Fruit fly (Drosophila melanogaster): ENCODE data around the gene D19A.

D19A gene

dm6 chr3L:6220187-6220586 is 31.3 kb upstream of the D19A start, which contains the start of gene CG33946 (continued):
- TF ChIP-seq ab (GFP tag; optimal IDR thresholded peaks at IDR 0.05) (no peak), pan (optimal IDR thresholded peaks at IDR 0.05) (no peak), pan (GFP tag; optimal IDR thresholded peaks at IDR 0.05 in 1 of 2, IDR thresholded peaks at IDR 0.05 in 1 of 2) (peak in 1 of 2 experiments; percentile 55), CG18262 (tag; optimal IDR thresholded peaks at IDR 0.05) (peak; percentile 10), CG11695 (GFP tag; IDR thresholded peaks at IDR 0.05) (0 out of 3 replicates have a peak, but pooled peaks have one; percentile 36), CG34422 (GFP tag; IDR thresholded peaks at IDR 0.05) (peak; percentile 35; the same call in 1 of the 3 replicates), slbo (GFP tag; IDR thresholded peaks at IDR 0.05) (peak; percentile 51), CG10147 (GFP tag; optimal IDR thresholded peaks at IDR 0.05) (no peak), CG12942 (GFP tag; optimal IDR thresholded peaks at IDR 0.05) (no peak), Ptx1 (GFP tag; IDR thresholded peaks at IDR 0.05) (0 out of 2 replicates have a peak, but pooled peaks have one; percentile 20), Oli (tag; optimal IDR thresholded peaks at IDR 0.05) (peak; percentile 6), CG10321 (GFP tag; IDR thresholded peaks at IDR 0.05) (no peak), CG34224 (GFP tag; IDR thresholded peaks at IDR 0.05; ENCODE audit: partially characterized antibody) (no peak), esg (GFP tag; conservative IDR thresholded peaks at IDR 0.05) (peak; percentile 54), CG2712 (tag; optimal IDR thresholded peaks at IDR 0.05) (peak; percentile 23), CG13775 (GFP tag; optimal IDR thresholded peaks at IDR 0.05) (peak; percentile 33), Doc3 (GFP tag; IDR thresholded peaks at IDR 0.05; ENCODE audit: partially characterized antibody) (no peak)

DNA sequence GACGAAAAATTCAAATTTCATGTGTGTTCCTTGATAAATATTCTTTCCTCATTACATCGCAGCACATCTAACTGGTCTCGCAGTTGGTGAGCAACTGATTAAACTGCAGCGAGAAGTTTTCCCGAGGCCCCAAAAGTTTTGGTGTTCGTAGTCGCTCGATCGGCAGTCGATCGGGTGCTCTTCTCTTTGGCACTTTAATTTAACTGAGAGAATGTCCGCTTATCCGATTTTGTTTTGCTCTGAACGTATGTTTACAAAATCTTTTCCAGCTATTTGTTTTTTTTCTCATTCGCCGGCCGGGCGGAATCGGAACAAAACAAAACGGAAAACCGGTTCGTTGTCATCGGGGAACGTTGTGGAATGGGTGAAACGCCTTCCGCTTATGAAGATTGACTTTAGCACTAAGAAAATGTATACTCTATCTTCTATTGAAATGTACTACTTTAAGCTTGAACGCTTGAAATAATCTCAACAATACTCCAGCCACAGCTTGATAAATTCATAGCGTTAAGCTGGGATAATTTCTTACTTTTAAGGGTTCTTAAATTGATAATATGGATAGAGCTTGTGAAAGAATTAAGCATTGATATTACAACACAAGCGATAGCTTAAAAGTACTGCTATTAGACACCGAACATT is 29.7 kb upstream of the D19A start:
- TF ChIP-seq nau (GFP tag; optimal IDR thresholded peaks at IDR 0.05) (peak; percentile 16), gt (GFP tag; IDR thresholded peaks at IDR 0.05) (no peak), CG12155 (GFP tag; optimal IDR thresholded peaks at IDR 0.05) (peak; percentile 89), ttk (GFP tag; IDR thresholded peaks at IDR 0.05) (no peak), otp (GFP tag; IDR thresholded peaks at IDR 0.05) (peak; percentile 13; the same call in 1 of the 3 replicates), so (GFP tag; IDR thresholded peaks at IDR 0.05) (peak; percentile 47; the same call in 1 of the 3 replicates), sima (GFP tag; optimal IDR thresholded peaks at IDR 0.05) (no peak), Taf1 (GFP tag; IDR thresholded peaks at IDR 0.05) (no peak), wor (GFP tag; IDR thresholded peaks at IDR 0.05) (no peak), CG6254 (GFP tag; optimal IDR thresholded peaks at IDR 0.05) (peak; percentile 11), CG7556 (GFP tag; optimal IDR thresholded peaks at IDR 0.05) (no peak), Sry-β (GFP tag; optimal IDR thresholded peaks at IDR 0.05) (no peak), CG30403 (GFP tag; optimal IDR thresholded peaks at IDR 0.05) (no peak), CG14965 (GFP tag; optimal IDR thresholded peaks at IDR 0.05; ENCODE audit: borderline replicate concordance) (no peak), fd64A (GFP tag; optimal IDR thresholded peaks at IDR 0.05) (no peak), gcm (GFP tag; optimal IDR thresholded peaks at IDR 0.05) (peak; percentile 36), lab (GFP tag; optimal IDR thresholded peaks at IDR 0.05) (peak; percentile 13), sqz (GFP tag; optimal IDR thresholded peaks at IDR 0.05) (peak; percentile 36), gro (GFP tag; optimal IDR thresholded peaks at IDR 0.05) (no peak), CG12219 (GFP tag; optimal IDR thresholded peaks at IDR 0.05) (peak; percentile 30), crc (GFP tag; optimal IDR thresholded peaks at IDR 0.05) (no peak), Drgx (GFP tag; IDR thresholded peaks at IDR 0.05) (peak; percentile 55), gce (GFP tag; IDR thresholded peaks at IDR 0.05) (peak; percentile 64; the same call in 1 of the 3 replicates), CG17385 (GFP tag; optimal IDR thresholded peaks at IDR 0.05) (peak; percentile 47), lola (GFP tag; optimal IDR thresholded peaks at IDR 0.05) (no peak), fd96Cb (tag; optimal IDR thresholded peaks at IDR 0.05) (no peak), ssp (GFP tag; IDR thresholded peaks at IDR 0.05) (no peak), CG12104 (GFP tag; optimal IDR thresholded peaks at IDR 0.05) (no peak), bsh (GFP tag; optimal IDR thresholded peaks at IDR 0.05) (peak in 1 of 2 experiments; percentile 56), Hr51 (GFP tag; optimal IDR thresholded peaks at IDR 0.05) (no peak), CG12071 (GFP tag; optimal IDR thresholded peaks at IDR 0.05) (peak; percentile 60), Dad (GFP tag; optimal IDR thresholded peaks at IDR 0.05) (no peak)
